Fruit fly (Drosophila melanogaster) whole organism, embryonic: ENCODE measurements around the gene CG44000.

Experiments
- Awh ChIP-seq: fragments of 200-800 bp; sonication (Bioruptor generic); IDR thresholded peaks from 2 replicates; pipeline ENCODE4, ENCODE4 v1.3.6; 2022; ENCODE audit warnings: missing biosample characterization, missing genetic modification characterization
- CG10431 ChIP-seq: fragments of 200-800 bp; sonication (Bioruptor generic); optimal IDR thresholded peaks from 3 replicates; lab custom pipeline; 2018; ENCODE audit warnings: missing biosample characterization, mild to moderate bottlenecking, missing genetic modification characterization
- CG11093 ChIP-seq: fragments of 200-800 bp; sonication (Bioruptor generic); IDR thresholded peaks from 3 replicates; pipeline ENCODE4 v1.3.6; 2022; ENCODE audit warnings: missing biosample characterization, missing genetic modification characterization
- CG12236 ChIP-seq: fragments of 200-800 bp; sonication (Bioruptor generic); optimal IDR thresholded peaks from 2 replicates; lab custom pipeline; 2016; ENCODE audit warnings: missing biosample characterization, missing genetic modification characterization
- CG14441 ChIP-seq: fragments of 200-800 bp; sonication (Bioruptor generic); IDR thresholded peaks from 2 replicates; pipeline ENCODE4 v1.3.6; 2022; ENCODE audit warnings: missing biosample characterization, missing genetic modification characterization
- CG14710 ChIP-seq: fragments of 200-800 bp; sonication (Bioruptor generic); optimal IDR thresholded peaks from 3 replicates; lab custom pipeline; 2019; ENCODE audit warnings: missing biosample characterization, mild to moderate bottlenecking, missing genetic modification characterization, moderate library complexity
- CG14965 ChIP-seq: fragments of 200-800 bp; sonication (Bioruptor generic); optimal IDR thresholded peaks from 2 replicates; lab custom pipeline; 2016; ENCODE audit warnings: missing biosample characterization, missing genetic modification characterization, borderline replicate concordance
- CG15479 ChIP-seq: fragments of 200-800 bp; sonication (Bioruptor generic); optimal IDR thresholded peaks from 3 replicates; lab custom pipeline; 2019; ENCODE audit warnings: missing biosample characterization, mild to moderate bottlenecking, missing genetic modification characterization, moderate library complexity
- CG16815 ChIP-seq: fragments of 200-800 bp; sonication (Bioruptor generic); optimal IDR thresholded peaks from 3 replicates; lab custom pipeline; 2017; ENCODE audit warnings: missing biosample characterization, mild to moderate bottlenecking, missing genetic modification characterization
- CG17802 ChIP-seq: fragments of 200-800 bp; sonication (Bioruptor generic); optimal IDR thresholded peaks from 2 replicates; lab custom pipeline; 2018; ENCODE audit warnings: missing biosample characterization, mild to moderate bottlenecking, missing genetic modification characterization, moderate library complexity
- CG17829 ChIP-seq: fragments of 200-800 bp; optimal IDR thresholded peaks from 2 replicates; lab custom pipeline; 2019; ENCODE audit warnings: missing biosample characterization, mild to moderate bottlenecking, missing genetic modification characterization, moderate library complexity
- CG2129 ChIP-seq: fragments of 200-800 bp; sonication (Bioruptor generic); IDR thresholded peaks from 2 replicates; pipeline ENCODE4 v1.3.6; 2022; ENCODE audit warnings: missing biosample characterization, missing genetic modification characterization; ENCODE audit not compliant: partially characterized antibody
- CG32532 ChIP-seq: fragments of 200-800 bp; sonication (Bioruptor generic); IDR thresholded peaks from 2 replicates; pipeline ENCODE4 v1.3.6; 2022; ENCODE audit warnings: missing biosample characterization, missing genetic modification characterization
- CG33213 ChIP-seq: fragments of 200-800 bp; sonication (Bioruptor generic); optimal IDR thresholded peaks from 3 replicates; lab custom pipeline; 2016; ENCODE audit warnings: missing biosample characterization, missing genetic modification characterization
- CG4360 ChIP-seq: fragments of 200-800 bp; sonication (Bioruptor generic); IDR thresholded peaks from 2 replicates; pipeline ENCODE4 v1.3.6; 2022; ENCODE audit warnings: missing biosample characterization, missing genetic modification characterization
- CG4707 ChIP-seq: fragments of 200-800 bp; sonication (Bioruptor generic); optimal IDR thresholded peaks from 2 replicates; lab custom pipeline; 2018; ENCODE audit warnings: missing biosample characterization, mild to moderate bottlenecking, missing genetic modification characterization, moderate library complexity
- CG5245 ChIP-seq: fragments of 200-800 bp; sonication (Bioruptor generic); optimal IDR thresholded peaks from 3 replicates; lab custom pipeline; 2016; ENCODE audit warnings: missing biosample characterization, missing genetic modification characterization
- CG6654 ChIP-seq: fragments of 200-800 bp; sonication (Bioruptor generic); optimal IDR thresholded peaks from 2 replicates; lab custom pipeline; 2017; ENCODE audit warnings: missing biosample characterization, mild to moderate bottlenecking, missing genetic modification characterization
- CG6813 ChIP-seq: fragments of 200-800 bp; sonication (Bioruptor generic); optimal IDR thresholded peaks from 2 replicates; lab custom pipeline; 2017; ENCODE audit warnings: missing biosample characterization, missing genetic modification characterization, mild to moderate bottlenecking, moderate library complexity, missing genetic modification reagents
- CG9932 ChIP-seq: fragments of 200-800 bp; sonication (Bioruptor generic); IDR thresholded peaks from 2 replicates; pipeline ENCODE4 v1.3.6; 2022; ENCODE audit warnings: missing biosample characterization, missing genetic modification characterization
- Dll ChIP-seq: fragments of 200-800 bp; sonication (Bioruptor generic); IDR thresholded peaks from 4 replicates; pipeline ENCODE4 v1.3.6; 2022; ENCODE audit warnings: missing biosample characterization, missing genetic modification characterization; ENCODE audit not compliant: partially characterized antibody
- Doc3 ChIP-seq: fragments of 200-800 bp; sonication (Bioruptor generic); IDR thresholded peaks from 3 replicates; pipeline ENCODE4 v1.3.6; 2022; ENCODE audit warnings: missing biosample characterization, missing genetic modification characterization; ENCODE audit not compliant: partially characterized antibody
- Dref ChIP-seq: fragments of 200-800 bp; sonication (Bioruptor generic); IDR thresholded peaks from 2 replicates; pipeline ENCODE4 v1.3.6; 2022; ENCODE audit warnings: missing biosample characterization, missing genetic modification characterization
- Fer1 ChIP-seq: fragments of 200-800 bp; sonication (Bioruptor generic); optimal IDR thresholded peaks from 2 replicates; lab custom pipeline; 2017; ENCODE audit warnings: missing biosample characterization, mild to moderate bottlenecking, missing genetic modification characterization
- Gsc ChIP-seq: fragments of 200-800 bp; sonication (Bioruptor generic); IDR thresholded peaks from 2 replicates; pipeline ENCODE4 v1.3.6; 2022; ENCODE audit warnings: missing biosample characterization, missing genetic modification characterization
- Jarid2 ChIP-seq: fragments of 200-800 bp; sonication (Bioruptor generic); optimal IDR thresholded peaks from 3 replicates; lab custom pipeline; 2017; ENCODE audit warnings: mild to moderate bottlenecking, missing biosample characterization, missing genetic modification reagents, missing genetic modification characterization
- Kr ChIP-seq: fragments of 200-800 bp; sonication (Bioruptor generic); optimal IDR thresholded peaks from 2 replicates; lab custom pipeline; 2017; ENCODE audit warnings: missing biosample characterization, mild to moderate bottlenecking, missing genetic modification characterization
- Lhr ChIP-seq: fragments of 200-800 bp; sonication (Bioruptor generic); optimal IDR thresholded peaks from 3 replicates; lab custom pipeline; 2017; ENCODE audit warnings: mild to moderate bottlenecking, missing biosample characterization, missing genetic modification reagents, missing genetic modification characterization
- Mad ChIP-seq: fragments of 200-800 bp; sonication (Bioruptor generic); optimal IDR thresholded peaks from 2 replicates; lab custom pipeline; 2016; ENCODE audit warnings: missing biosample characterization, missing genetic modification characterization
- Max ChIP-seq: fragments of 200-800 bp; sonication (Bioruptor generic); optimal IDR thresholded peaks from 2 replicates; lab custom pipeline; 2016; ENCODE audit warnings: missing biosample characterization, mild to moderate bottlenecking, missing genetic modification characterization
- NfI ChIP-seq: fragments of 200-800 bp; sonication (Bioruptor generic); optimal IDR thresholded peaks from 3 replicates; lab custom pipeline; 2018; ENCODE audit warnings: missing biosample characterization, mild to moderate bottlenecking, missing genetic modification characterization, moderate library complexity
- Opbp ChIP-seq: fragments of 200-800 bp; sonication (Bioruptor generic); IDR thresholded peaks from 3 replicates; pipeline ENCODE4 v1.3.6; 2022; ENCODE audit warnings: missing biosample characterization, missing genetic modification characterization; ENCODE audit not compliant: partially characterized antibody
- Sry-β ChIP-seq: fragments of 200-800 bp; sonication (Bioruptor generic); optimal IDR thresholded peaks from 2 replicates; lab custom pipeline; 2018; ENCODE audit warnings: missing biosample characterization, mild to moderate bottlenecking, missing genetic modification characterization, moderate library complexity
- Taf1 ChIP-seq: fragments of 200-800 bp; sonication (Bioruptor generic); IDR thresholded peaks from 2 replicates; pipeline ENCODE4 v1.3.6; 2022; ENCODE audit warnings: missing biosample characterization, missing genetic modification characterization
- Xrp1 ChIP-seq: fragments of 200-800 bp; sonication (Bioruptor generic); IDR thresholded peaks from 2 replicates; pipeline ENCODE4 v1.3.6; 2022; ENCODE audit warnings: missing biosample characterization, missing genetic modification characterization
- aop ChIP-seq: fragments of 200-800 bp; sonication (Bioruptor generic); IDR thresholded peaks from 2 replicates; pipeline ENCODE4 v1.3.6; 2022; ENCODE audit warnings: missing biosample characterization, missing genetic modification characterization
- cas ChIP-seq: fragments of 200-800 bp; sonication (Bioruptor generic); IDR thresholded peaks from 2 replicates; pipeline ENCODE4 v1.3.6; 2022; ENCODE audit warnings: missing biosample characterization, missing genetic modification characterization
- cato ChIP-seq: fragments of 200-800 bp; sonication (Bioruptor generic); optimal IDR thresholded peaks from 2 replicates; lab custom pipeline; 2016; ENCODE audit warnings: missing biosample characterization, missing genetic modification characterization, borderline replicate concordance
- fd96Cb ChIP-seq: fragments of 200-800 bp; sonication (Bioruptor generic); optimal IDR thresholded peaks from 2 replicates; lab custom pipeline; 2018; ENCODE audit warnings: missing biosample characterization, mild to moderate bottlenecking, missing genetic modification characterization, moderate library complexity
- gro ChIP-seq: fragments of 200-800 bp; sonication (Bioruptor generic); optimal IDR thresholded peaks from 2 replicates; lab custom pipeline; 2016; ENCODE audit warnings: missing biosample characterization, missing genetic modification characterization
- lov ChIP-seq, 2 experiments: fragments of 200-800 bp in 1 of 2; fragments of >200 bp in 1 of 2; sonication (Bioruptor generic) in 1 of 2; IDR thresholded peaks in 1 of 2; optimal IDR thresholded peaks in 1 of 2; 2 replicates in 1 of 2; 3 replicates in 1 of 2; pipeline versions ENCODE4 v1.3.6 to Lab custom; 2017 to 2022; ENCODE audit warnings: missing biosample characterization in 1 of 2, missing genetic modification characterization in 1 of 2
- maf-S ChIP-seq: fragments of 200-800 bp; sonication (Bioruptor generic); optimal IDR thresholded peaks from 2 replicates; lab custom pipeline; 2016; ENCODE audit warnings: missing biosample characterization, missing genetic modification characterization
- rib ChIP-seq: fragments of 200-800 bp; sonication (Bioruptor generic); IDR thresholded peaks from 2 replicates; pipeline ENCODE4 v1.3.6; 2022; ENCODE audit warnings: missing biosample characterization, missing genetic modification characterization
- sc ChIP-seq, 3 experiments: fragments of >200 bp in 2 of 3; fragments of 200-800 bp in 1 of 3; sonication (Bioruptor generic) in 1 of 3; optimal IDR thresholded peaks; 2 replicates in 2 of 3; 3 replicates in 1 of 3; lab custom pipeline; 2017; ENCODE audit warnings: mild to moderate bottlenecking in 1 of 3, missing biosample characterization in 1 of 3, missing genetic modification characterization in 1 of 3, missing genetic modification reagents in 1 of 3
- sug ChIP-seq: fragments of 200-800 bp; optimal IDR thresholded peaks from 2 replicates; lab custom pipeline; 2019; ENCODE audit warnings: missing biosample characterization, mild to moderate bottlenecking, missing genetic modification characterization, moderate library complexity
- zfh2 ChIP-seq: fragments of 200-800 bp; sonication (Bioruptor generic); optimal IDR thresholded peaks from 2 replicates; lab custom pipeline; 2016; ENCODE audit warnings: missing biosample characterization, missing genetic modification characterization

Gene CG44000

dm6 chr2L:4997401-4998259 lies 45.4 kb upstream of the CG44000 start (continued):
- TF ChIP-seq CG5245 (GFP tag; lab: Kevin White, UChicago): peak; percentile 99
- peak; percentile 99 for TF ChIP-seq maf-S (GFP tag; lab: Kevin White, UChicago)
- TF ChIP-seq Max (GFP tag; lab: Kevin White, UChicago): peak; percentile 99
- TF ChIP-seq Jarid2 (GFP tag; lab: Kevin White, UChicago): peak; percentile 94
- peak; percentile 99 for TF ChIP-seq CG14441
- TF ChIP-seq Lhr (GFP tag; lab: Kevin White, UChicago): peak; percentile 97
- no peak for TF ChIP-seq CG15479 (GFP tag; lab: Kevin White, UChicago)
- peak; percentile 100 for TF ChIP-seq sug (tag; lab: Kevin White, UChicago)
- no peak for TF ChIP-seq CG2129
- TF ChIP-seq cas (GFP tag; lab: Robert Waterston, UW): peak; percentile 98
- TF ChIP-seq CG33213: peak; percentile 99
- TF ChIP-seq Dll (GFP tag; lab: Robert Waterston, UW): peak; percentile 59; the same call in 1 of the 4 replicates
- peak; percentile 99 for TF ChIP-seq CG32532 (GFP tag; lab: Robert Waterston, UW)
- TF ChIP-seq Xrp1 (GFP tag; lab: Robert Waterston, UW): peak; percentile 99
- TF ChIP-seq Fer1: peak; percentile 98
- peak; percentile 87 for TF ChIP-seq Kr
- TF ChIP-seq lov (optimal IDR thresholded peaks at IDR 0.05; lab: Kevin White, UChicago): no peak
- TF ChIP-seq lov (GFP tag; IDR thresholded peaks at IDR 0.05; lab: Robert Waterston, UW): peak; percentile 98
- peak; percentile 99 for TF ChIP-seq CG16815
- peak; percentile 92 for TF ChIP-seq CG4360 (GFP tag; lab: Robert Waterston, UW)
- TF ChIP-seq Sry-β (GFP tag; lab: Kevin White, UChicago): peak; percentile 78
- peak; percentile 99 for TF ChIP-seq zfh2 (GFP tag; lab: Kevin White, UChicago)
- TF ChIP-seq CG14965 (GFP tag; lab: Kevin White, UChicago): peak; percentile 92
- TF ChIP-seq fd96Cb (tag; lab: Kevin White, UChicago): peak; percentile 99
- peak; percentile 97 for TF ChIP-seq rib (GFP tag; lab: Robert Waterston, UW)
- peak; percentile 99 for TF ChIP-seq CG11093
- TF ChIP-seq Opbp (GFP tag; lab: Robert Waterston, UW): peak; percentile 66; the same call in 2 of the 3 replicates
- no peak; the same call in 1 of the 2 replicates for TF ChIP-seq Dref (GFP tag; lab: Robert Waterston, UW)
- peak; percentile 98 for TF ChIP-seq CG14710 (tag; lab: Kevin White, UChicago)
- TF ChIP-seq Mad (GFP tag; lab: Kevin White, UChicago): peak; percentile 98
- peak; percentile 94 for TF ChIP-seq CG17802 (tag; lab: Kevin White, UChicago)
- peak; percentile 100 for TF ChIP-seq CG9932 (GFP tag; lab: Robert Waterston, UW)
- peak; percentile 99 for TF ChIP-seq Awh (GFP tag; lab: Robert Waterston, UW)
- TF ChIP-seq Doc3 (GFP tag; lab: Robert Waterston, UW): no peak; the same call in 2 of the 3 replicates
- peak; percentile 100 for TF ChIP-seq CG4707
- TF ChIP-seq CG6813: peak; percentile 99
- TF ChIP-seq sc (optimal IDR thresholded peaks at IDR 0.05; lab: Kevin White, UChicago): no peak
- peak; percentile 99 for TF ChIP-seq sc (GFP tag; optimal IDR thresholded peaks at IDR 0.05; lab: Kevin White, UChicago)
- TF ChIP-seq aop: peak; percentile 96
- TF ChIP-seq gro (GFP tag; lab: Kevin White, UChicago): peak; percentile 99
- peak; percentile 99 for TF ChIP-seq NfI (GFP tag; lab: Kevin White, UChicago)
- peak; percentile 97 for TF ChIP-seq CG10431 (GFP tag; lab: Kevin White, UChicago)
- TF ChIP-seq CG12236 (GFP tag; lab: Kevin White, UChicago): peak; percentile 98
- TF ChIP-seq cato (GFP tag; lab: Kevin White, UChicago): peak; percentile 99
- no peak; the same call in 1 of the 2 replicates for TF ChIP-seq Gsc (GFP tag; lab: Robert Waterston, UW)
- peak; percentile 97 for TF ChIP-seq Taf1
- TF ChIP-seq CG17829 (tag; lab: Kevin White, UChicago): peak; percentile 99
- TF ChIP-seq CG6654 (GFP tag; lab: Kevin White, UChicago): peak; percentile 97
